Worm (Caenorhabditis elegans): ENCODE results near the gene K03H1.9.

- TF ChIP-seq rec-8 (tag; optimal IDR thresholded peaks at IDR 0.05) = no peak
- TF ChIP-seq cebp-1 (GFP tag; IDR thresholded peaks at IDR 0.05) = no peak
- TF ChIP-seq cebp-1 (tag; optimal IDR thresholded peaks at IDR 0.05) = no peak
- no peak for TF ChIP-seq unc-62 (GFP tag; optimal IDR thresholded peaks at IDR 0.05)
- no peak for TF ChIP-seq Y95B8A.8 (GFP tag; IDR thresholded peaks at IDR 0.05)
- no peak for TF ChIP-seq Y53F4B.3 (GFP tag; IDR thresholded peaks at IDR 0.05)
- TF ChIP-seq zfh-2 (GFP tag; conservative IDR thresholded peaks at IDR 0.05) = no peak
- no peak for TF ChIP-seq madf-10 (tag; optimal IDR thresholded peaks at IDR 0.05)
- no peak for TF ChIP-seq snpc-4 (GFP tag; optimal IDR thresholded peaks at IDR 0.05)
- TF ChIP-seq snpc-4 (tag; optimal IDR thresholded peaks at IDR 0.05) = no peak
- TF ChIP-seq aptf-2 (GFP tag; conservative IDR thresholded peaks at IDR 0.05) = no peak
- TF ChIP-seq F57A8.1 (GFP tag; optimal IDR thresholded peaks at IDR 0.05) = no peak
- TF ChIP-seq F33H1.4 (GFP tag; IDR thresholded peaks at IDR 0.05) = no peak
- TF ChIP-seq madf-6 (GFP tag; IDR thresholded peaks at IDR 0.05) = no peak
- no peak for TF ChIP-seq lir-1 (GFP tag; conservative IDR thresholded peaks at IDR 0.05)
- no peak for TF ChIP-seq dpl-1 (GFP tag; optimal IDR thresholded peaks at IDR 0.05)
These were observed 11.8 kb downstream of the K03H1.9 start for ce11 chrIII:9929525-9929924.

Measured in whole organism, young adult.